Worm (Caenorhabditis elegans): ENCODE measurements around the gene dnj-7.

dnj-7 gene

ce11 chrX:7177341-7177740, 17.0 kb upstream of the dnj-7 start, which contains the start of gene F43E12.1:
F43E12.1 (plus strand) TSS chrX:7177641.
- TF ChIP-seq sptf-1 (tag; optimal IDR thresholded peaks at IDR 0.05) = no peak
- TF ChIP-seq nhr-237 (tag; optimal IDR thresholded peaks at IDR 0.05) = no peak
- no peak for TF ChIP-seq flh-1 (GFP tag; optimal IDR thresholded peaks at IDR 0.05)
- TF ChIP-seq elt-1 (tag; optimal IDR thresholded peaks at IDR 0.05; ENCODE audit: borderline replicate concordance, insufficient read depth) = no peak
- no peak for TF ChIP-seq pha-4 (tag; optimal IDR thresholded peaks at IDR 0.05)
- no peak for TF ChIP-seq unc-39 (tag; optimal IDR thresholded peaks at IDR 0.05)
- TF ChIP-seq nhr-2 (tag; optimal IDR thresholded peaks at IDR 0.05) = no peak
- TF ChIP-seq nhr-76 (tag; optimal IDR thresholded peaks at IDR 0.05) = no peak
- TF ChIP-seq unc-120 (tag; optimal IDR thresholded peaks at IDR 0.05; ENCODE audit: poor library complexity, severe bottlenecking) = no peak
- no peak for TF ChIP-seq tbx-8 (GFP tag; optimal IDR thresholded peaks at IDR 0.05)
- TF ChIP-seq elt-3 (tag; optimal IDR thresholded peaks at IDR 0.05) = no peak

ce11 chrX:7181627-7182026, 12.7 kb upstream of the dnj-7 start:
- TF ChIP-seq lsy-2 (tag; optimal IDR thresholded peaks at IDR 0.05) (peak; percentile 37), drap-1 (GFP tag; optimal IDR thresholded peaks at IDR 0.05) (peak; percentile 3), hlh-1 (tag; optimal IDR thresholded peaks at IDR 0.05) (peak; percentile 36), pha-4 (tag; optimal IDR thresholded peaks at IDR 0.05) (peak; percentile 86), nhr-237 (tag; optimal IDR thresholded peaks at IDR 0.05) (peak; percentile 92), elt-3 (tag; optimal IDR thresholded peaks at IDR 0.05) (peak; percentile 72), cnd-1 (tag; optimal IDR thresholded peaks at IDR 0.05) (peak; percentile 25), mls-2 (tag; optimal IDR thresholded peaks at IDR 0.05) (no peak), ces-1 (GFP tag; optimal IDR thresholded peaks at IDR 0.05) (peak; percentile 19), lin-32 (GFP tag; optimal IDR thresholded peaks at IDR 0.05) (no peak)

- TF ChIP-seq unc-62 (GFP tag; optimal IDR thresholded peaks at IDR 0.05) = no peak
- TF ChIP-seq nhr-12 (tag; optimal IDR thresholded peaks at IDR 0.05) = no peak
- TF ChIP-seq elt-3 (tag; optimal IDR thresholded peaks at IDR 0.05) = no peak
- no peak for TF ChIP-seq unc-120 (tag; optimal IDR thresholded peaks at IDR 0.05; ENCODE audit: poor library complexity, severe bottlenecking)
- TF ChIP-seq flh-1 (GFP tag; optimal IDR thresholded peaks at IDR 0.05) = no peak
- no peak for TF ChIP-seq ceh-43 (GFP tag; optimal IDR thresholded peaks at IDR 0.05)
- no peak for TF ChIP-seq hlh-1 (tag; optimal IDR thresholded peaks at IDR 0.05)
- TF ChIP-seq lin-32 (GFP tag; optimal IDR thresholded peaks at IDR 0.05) = no peak
- no peak for TF ChIP-seq ceh-39 (tag; optimal IDR thresholded peaks at IDR 0.05)
- TF ChIP-seq tbx-8 (GFP tag; optimal IDR thresholded peaks at IDR 0.05) = no peak
- TF ChIP-seq nhr-237 (tag; optimal IDR thresholded peaks at IDR 0.05) = no peak
- no peak for TF ChIP-seq ztf-11 (tag; optimal IDR thresholded peaks at IDR 0.05)
- no peak for TF ChIP-seq mab-5 (tag; optimal IDR thresholded peaks at IDR 0.05)
- TF ChIP-seq mls-2 (tag; optimal IDR thresholded peaks at IDR 0.05) = no peak
- TF ChIP-seq drap-1 (GFP tag; optimal IDR thresholded peaks at IDR 0.05) = no peak
- TF ChIP-seq zip-8 (tag; optimal IDR thresholded peaks at IDR 0.05) = no peak
- TF ChIP-seq nhr-76 (tag; optimal IDR thresholded peaks at IDR 0.05) = no peak
- TF ChIP-seq nhr-2 (tag; optimal IDR thresholded peaks at IDR 0.05) = no peak
- no peak for TF ChIP-seq sem-2 (GFP tag; optimal IDR thresholded peaks at IDR 0.05)
Measured at ce11 chrX:7187602-7188001, 6.8 kb upstream of the dnj-7 start, which contains the start of gene C55B6.4. C55B6.4 (minus strand) TSS chrX:7187702.

- TF ChIP-seq nhr-76 (tag; optimal IDR thresholded peaks at IDR 0.05) (no peak), pha-4 (tag; optimal IDR thresholded peaks at IDR 0.05) (no peak), nhr-12 (tag; optimal IDR thresholded peaks at IDR 0.05) (no peak), ham-2 (GFP tag; optimal IDR thresholded peaks at IDR 0.05) (no peak), ceh-43 (GFP tag; optimal IDR thresholded peaks at IDR 0.05) (no peak), elt-3 (tag; optimal IDR thresholded peaks at IDR 0.05) (no peak), sptf-1 (tag; optimal IDR thresholded peaks at IDR 0.05) (no peak), cnd-1 (tag; optimal IDR thresholded peaks at IDR 0.05) (no peak), snpc-4 (tag; optimal IDR thresholded peaks at IDR 0.05) (no peak), unc-62 (GFP tag; optimal IDR thresholded peaks at IDR 0.05) (no peak), nhr-2 (tag; optimal IDR thresholded peaks at IDR 0.05) (no peak), nhr-28 (tag; optimal IDR thresholded peaks at IDR 0.05) (no peak), blmp-1 (tag; optimal IDR thresholded peaks at IDR 0.05) (no peak), mls-2 (tag; optimal IDR thresholded peaks at IDR 0.05) (no peak), elt-1 (tag; optimal IDR thresholded peaks at IDR 0.05; ENCODE audit: borderline replicate concordance, insufficient read depth) (no peak)
Measured at ce11 chrX:7191882-7192281, 2.5 kb upstream of the dnj-7 start, which contains the start of gene C55B6.7. C55B6.7 (minus strand) TSS chrX:7191982.

DNA sequence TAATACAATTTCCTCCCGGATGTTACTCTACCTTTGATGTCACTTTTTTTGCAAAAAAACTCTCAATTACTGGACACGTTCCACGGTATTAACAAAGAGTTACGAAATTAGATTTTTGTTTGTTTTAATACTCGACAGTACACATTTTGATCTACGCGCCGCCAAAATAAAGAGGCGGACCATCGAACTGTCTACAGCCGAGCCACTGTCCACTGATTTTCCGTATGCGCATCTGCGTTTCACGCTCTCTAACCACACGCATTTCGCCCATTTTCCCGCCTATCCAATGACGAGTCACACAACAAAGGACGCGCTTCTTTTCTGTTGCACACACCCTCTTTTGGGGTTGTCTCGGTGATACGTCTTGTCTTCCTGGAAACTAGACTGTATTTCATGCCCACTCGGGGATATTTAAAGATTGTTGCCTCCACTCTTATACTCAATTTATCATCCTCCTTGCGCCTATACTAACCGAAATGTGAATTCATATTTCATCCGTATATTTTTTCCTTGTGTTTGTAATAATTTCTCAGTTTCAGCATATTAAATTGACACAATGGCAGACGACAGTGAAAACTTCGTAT, 5.6 kb downstream of the dnj-7 start, which contains the start of gene C55B6.1:
TSS of gene C55B6.1 (plus strand) at position 534 of the 584 bp plus-strand sequence.
- TF ChIP-seq elt-1 (tag; optimal IDR thresholded peaks at IDR 0.05; ENCODE audit: borderline replicate concordance, insufficient read depth) (no peak), mep-1 (tag; optimal IDR thresholded peaks at IDR 0.05) (no peak), unc-39 (tag; optimal IDR thresholded peaks at IDR 0.05) (no peak), zip-8 (tag; optimal IDR thresholded peaks at IDR 0.05) (no peak), mab-5 (tag; optimal IDR thresholded peaks at IDR 0.05) (no peak), pha-4 (tag; optimal IDR thresholded peaks at IDR 0.05) (no peak), nhr-12 (tag; optimal IDR thresholded peaks at IDR 0.05) (no peak), lin-13 (tag; optimal IDR thresholded peaks at IDR 0.05) (no peak), nhr-28 (tag; optimal IDR thresholded peaks at IDR 0.05) (no peak), nhr-237 (tag; optimal IDR thresholded peaks at IDR 0.05) (no peak)

Measured in whole organism, mixed stage, embryonic.